Fruit fly (Drosophila melanogaster): ENCODE results near the gene BHD.

dm6 chr3L:7189668-7190200 lies 48.6 kb upstream of the BHD start, which contains the start of gene Dscam2:
- TF ChIP-seq Mnt (GFP tag; optimal IDR thresholded peaks at IDR 0.05) = no peak
- no peak for TF ChIP-seq kay (GFP tag; ENCODE audit: borderline replicate concordance)
- TF ChIP-seq CG11617 (GFP tag; optimal IDR thresholded peaks at IDR 0.05) = no peak
- TF ChIP-seq Clk (GFP tag; optimal IDR thresholded peaks at IDR 0.05) = no peak
- no peak for TF ChIP-seq Crg-1 (GFP tag; optimal IDR thresholded peaks at IDR 0.05)
